Fruit fly (Drosophila melanogaster): ENCODE results near the gene bcd.

The bcd gene

DNA sequence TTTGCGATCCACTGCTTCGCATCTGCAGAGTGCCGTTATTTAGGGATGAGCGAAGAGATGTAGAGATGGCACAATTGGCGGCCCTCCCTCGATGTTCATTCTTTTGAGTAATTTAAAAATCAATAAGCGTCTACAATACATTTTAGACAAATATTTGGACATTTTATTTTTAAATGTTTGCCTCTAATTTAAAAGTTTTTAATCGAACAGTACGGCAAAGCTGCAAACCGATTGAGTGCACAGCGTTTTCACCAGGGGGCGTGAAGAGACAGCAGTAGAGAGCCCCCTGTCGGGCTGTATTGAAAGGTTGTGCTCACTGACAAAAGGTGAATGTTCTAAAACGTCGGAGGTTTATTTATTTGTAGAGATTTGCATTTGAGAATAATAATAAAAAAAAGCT lies at the start of gene bcd (continued):
- TF ChIP-seq Side (GFP tag; optimal IDR thresholded peaks at IDR 0.05) (peak; percentile 65), MBD-R2 (GFP tag; IDR thresholded peaks at IDR 0.05) (peak; percentile 53), hb (GFP tag; IDR thresholded peaks at IDR 0.05; ENCODE audit: partially characterized antibody) (no peak), D (optimal IDR thresholded peaks at IDR 0.05) (no peak), D (GFP tag; optimal IDR thresholded peaks at IDR 0.05) (peak; percentile 35), crol (GFP tag; IDR thresholded peaks at IDR 0.05) (peak; percentile 34; the same call in 1 of the 2 replicates), Dref (GFP tag; IDR thresholded peaks at IDR 0.05) (peak; percentile 36; the same call in 1 of the 2 replicates), CG4282 (GFP tag; optimal IDR thresholded peaks at IDR 0.05) (peak; percentile 45), Sin3A (optimal IDR thresholded peaks at IDR 0.05) (no peak), wdn (GFP tag; IDR thresholded peaks at IDR 0.05) (0 out of 2 replicates have a peak, but pooled peaks have one; percentile 11), sim (GFP tag; IDR thresholded peaks at IDR 0.05) (0 out of 2 replicates have a peak, but pooled peaks have one; percentile 4), Rfx (GFP tag; IDR thresholded peaks at IDR 0.05) (peak; percentile 86), Atf3 (GFP tag; optimal IDR thresholded peaks at IDR 0.05) (peak; percentile 78), slbo (GFP tag; IDR thresholded peaks at IDR 0.05) (peak; percentile 89), CG8478 (optimal IDR thresholded peaks at IDR 0.05) (no peak), bigmax (GFP tag; optimal IDR thresholded peaks at IDR 0.05) (no peak), CG7963 (GFP tag; IDR thresholded peaks at IDR 0.05; ENCODE audit: partially characterized antibody) (no peak), Med (GFP tag) (peak; percentile 97), Atf-2 (GFP tag; optimal IDR thresholded peaks at IDR 0.05) (peak; percentile 82), CG12744 (GFP tag; optimal IDR thresholded peaks at IDR 0.05) (peak; percentile 61), CG9727 (GFP tag; optimal IDR thresholded peaks at IDR 0.05) (peak; percentile 66), pita (GFP tag; optimal IDR thresholded peaks at IDR 0.05) (peak; percentile 50), CG33557 (GFP tag; optimal IDR thresholded peaks at IDR 0.05) (peak; percentile 56), chm (GFP tag; IDR thresholded peaks at IDR 0.05) (peak; percentile 82; the same call in 1 of the 2 replicates), BEAF-32 (GFP tag; optimal IDR thresholded peaks at IDR 0.05) (peak; percentile 59), repo (GFP tag; optimal IDR thresholded peaks at IDR 0.05) (peak; percentile 59), tx (GFP tag; optimal IDR thresholded peaks at IDR 0.05) (peak; percentile 73), CG10267 (tag; optimal IDR thresholded peaks at IDR 0.05) (peak; percentile 72), Dek (tag; optimal IDR thresholded peaks at IDR 0.05) (peak; percentile 52), CG7357 (GFP tag; IDR thresholded peaks at IDR 0.05) (peak; percentile 58; the same call in 1 of the 3 replicates), ci (GFP tag; IDR thresholded peaks at IDR 0.05) (peak; percentile 86), croc (GFP tag; conservative IDR thresholded peaks at IDR 0.05) (peak; percentile 39; the same call in 2 of the 3 replicates), pho (GFP tag; optimal IDR thresholded peaks at IDR 0.05) (peak; percentile 59), PHDP (tag; optimal IDR thresholded peaks at IDR 0.05) (no peak), CG1647 (GFP tag; optimal IDR thresholded peaks at IDR 0.05) (peak; percentile 65), zf30C (GFP tag; optimal IDR thresholded peaks at IDR 0.05) (peak; percentile 32), Max (GFP tag; optimal IDR thresholded peaks at IDR 0.05) (peak; percentile 26), dpn (GFP tag; optimal IDR thresholded peaks at IDR 0.05) (peak; percentile 80 to 83), peb (GFP tag; IDR thresholded peaks at IDR 0.05) (peak; percentile 42; the same call in 1 of the 2 replicates), row (GFP tag; IDR thresholded peaks at IDR 0.05) (peak; percentile 53; the same call in 2 of the 3 replicates), D19A (tag; optimal IDR thresholded peaks at IDR 0.05) (peak; percentile 50), Bdp1 (GFP tag; optimal IDR thresholded peaks at IDR 0.05) (peak; percentile 71), mld (GFP tag; IDR thresholded peaks at IDR 0.05; ENCODE audit: partially characterized antibody) (no peak), Fer1 (GFP tag; optimal IDR thresholded peaks at IDR 0.05) (no peak), D19B (GFP tag; optimal IDR thresholded peaks at IDR 0.05) (peak; percentile 40), lilli (GFP tag; optimal IDR thresholded peaks at IDR 0.05) (peak; percentile 81), oc (tag; optimal IDR thresholded peaks at IDR 0.05) (peak; percentile 34), ken (GFP tag; IDR thresholded peaks at IDR 0.05) (peak; percentile 85), CG2889 (GFP tag; IDR thresholded peaks at IDR 0.05) (no peak), CG17568 (GFP tag; optimal IDR thresholded peaks at IDR 0.05) (peak; percentile 59), CG12769 (tag; optimal IDR thresholded peaks at IDR 0.05) (no peak), CG14965 (GFP tag; optimal IDR thresholded peaks at IDR 0.05; ENCODE audit: borderline replicate concordance) (peak; percentile 2)

Data from whole organism, embryonic.